Fruit fly (Drosophila melanogaster) whole organism, embryonic: ENCODE data around the gene CG11920.

Source experiments
- Abd-B ChIP-seq: fragments of 200-800 bp; sonication (Bioruptor generic); optimal IDR thresholded peaks from 2 replicates; lab custom pipeline; 2018; ENCODE audit warnings: missing biosample characterization, mild to moderate bottlenecking, missing genetic modification characterization, moderate library complexity
- Bteb2 ChIP-seq: fragments of 200-800 bp; sonication (Bioruptor generic); optimal IDR thresholded peaks from 2 replicates; lab custom pipeline; 2016; ENCODE audit warnings: missing biosample characterization, missing genetic modification characterization
- CG10274 ChIP-seq: fragments of 200-800 bp; sonication (Bioruptor generic); optimal IDR thresholded peaks from 3 replicates; lab custom pipeline; 2017; ENCODE audit warnings: missing biosample characterization, mild to moderate bottlenecking, missing genetic modification characterization
- CG10959 ChIP-seq: fragments of 200-800 bp; sonication (Bioruptor generic); IDR thresholded peaks from 2 replicates; pipeline ENCODE4 v1.3.6; 2022; ENCODE audit warnings: missing biosample characterization, missing genetic modification characterization
- CG12071 ChIP-seq: fragments of 200-800 bp; sonication (Bioruptor generic); optimal IDR thresholded peaks from 3 replicates; lab custom pipeline; 2018; ENCODE audit warnings: missing biosample characterization, mild to moderate bottlenecking, missing genetic modification characterization
- CG12744 ChIP-seq: fragments of 200-800 bp; sonication (Bioruptor generic); optimal IDR thresholded peaks from 2 replicates; lab custom pipeline; 2016; ENCODE audit warnings: missing biosample characterization, missing genetic modification characterization
- CG13624 ChIP-seq: fragments of 200-800 bp; sonication (Bioruptor generic); optimal IDR thresholded peaks from 2 replicates; lab custom pipeline; 2016; ENCODE audit warnings: missing biosample characterization, missing genetic modification characterization
- CG14965 ChIP-seq: fragments of 200-800 bp; sonication (Bioruptor generic); optimal IDR thresholded peaks from 2 replicates; lab custom pipeline; 2016; ENCODE audit warnings: missing biosample characterization, missing genetic modification characterization, borderline replicate concordance
- CG1529 ChIP-seq: fragments of 200-800 bp; sonication (Bioruptor generic); optimal IDR thresholded peaks from 3 replicates; lab custom pipeline; 2018; ENCODE audit warnings: missing biosample characterization, missing genetic modification characterization
- CG1603 ChIP-seq: fragments of 200-800 bp; sonication (Bioruptor generic); optimal IDR thresholded peaks from 2 replicates; lab custom pipeline; 2019; ENCODE audit warnings: missing biosample characterization, mild to moderate bottlenecking, missing genetic modification characterization, moderate library complexity
- CG16815 ChIP-seq: fragments of 200-800 bp; sonication (Bioruptor generic); optimal IDR thresholded peaks from 3 replicates; lab custom pipeline; 2017; ENCODE audit warnings: missing biosample characterization, mild to moderate bottlenecking, missing genetic modification characterization
- CG18011 ChIP-seq: fragments of 200-800 bp; sonication (Bioruptor generic); optimal IDR thresholded peaks from 2 replicates; lab custom pipeline; 2017; ENCODE audit warnings: missing biosample characterization, missing genetic modification characterization, mild to moderate bottlenecking, moderate library complexity, missing genotype
- CG1832 ChIP-seq: fragments of 200-800 bp; sonication (Bioruptor generic); optimal IDR thresholded peaks from 2 replicates; lab custom pipeline; 2017; ENCODE audit warnings: missing biosample characterization, mild to moderate bottlenecking, missing genetic modification characterization, inconsistent platforms
- CG2120 ChIP-seq: fragments of 200-800 bp; sonication (Bioruptor generic); optimal IDR thresholded peaks from 3 replicates; lab custom pipeline; 2016; ENCODE audit warnings: missing biosample characterization, missing genetic modification characterization
- CG30020 ChIP-seq: fragments of 200-800 bp; optimal IDR thresholded peaks from 2 replicates; lab custom pipeline; 2019; ENCODE audit warnings: missing biosample characterization, mild to moderate bottlenecking, missing genetic modification characterization, moderate library complexity
- CG3726 ChIP-seq: fragments of 200-800 bp; sonication (Bioruptor generic); IDR thresholded peaks from 3 replicates; pipeline ENCODE4, ENCODE4 v1.3.6; 2022; ENCODE audit warnings: missing biosample characterization, missing genetic modification characterization
- CG4328 ChIP-seq: fragments of 200-800 bp; sonication (Bioruptor generic); optimal IDR thresholded peaks from 3 replicates; lab custom pipeline; 2017; ENCODE audit warnings: missing biosample characterization, missing genetic modification reagents, missing genetic modification characterization
- CG4360 ChIP-seq: fragments of 200-800 bp; sonication (Bioruptor generic); IDR thresholded peaks from 2 replicates; pipeline ENCODE4 v1.3.6; 2022; ENCODE audit warnings: missing biosample characterization, missing genetic modification characterization
- CG4820 ChIP-seq: fragments of 200-800 bp; sonication (Bioruptor generic); optimal IDR thresholded peaks from 3 replicates; lab custom pipeline; 2016; ENCODE audit warnings: missing biosample characterization, missing genetic modification characterization
- CG4854 ChIP-seq: fragments of 200-800 bp; sonication (Bioruptor generic); optimal IDR thresholded peaks from 2 replicates; lab custom pipeline; 2016; ENCODE audit warnings: missing biosample characterization, missing genetic modification characterization, inconsistent platforms
- CG5245 ChIP-seq: fragments of 200-800 bp; sonication (Bioruptor generic); optimal IDR thresholded peaks from 3 replicates; lab custom pipeline; 2016; ENCODE audit warnings: missing biosample characterization, missing genetic modification characterization
- CG5953 ChIP-seq: fragments of 200-800 bp; sonication (Bioruptor generic); IDR thresholded peaks from 2 replicates; pipeline ENCODE4 v1.3.6; 2022; ENCODE audit warnings: missing biosample characterization, missing genetic modification characterization
- CG7928 ChIP-seq: fragments of 200-800 bp; sonication (Bioruptor generic); optimal IDR thresholded peaks from 2 replicates; lab custom pipeline; 2017; ENCODE audit warnings: missing biosample characterization, mild to moderate bottlenecking, missing genetic modification characterization
- CG8359 ChIP-seq: fragments of 200-800 bp; sonication (Bioruptor generic); optimal IDR thresholded peaks from 2 replicates; lab custom pipeline; 2017; ENCODE audit warnings: missing biosample characterization, mild to moderate bottlenecking, missing genetic modification characterization, borderline replicate concordance
- CG9932 ChIP-seq: fragments of 200-800 bp; sonication (Bioruptor generic); IDR thresholded peaks from 2 replicates; pipeline ENCODE4 v1.3.6; 2022; ENCODE audit warnings: missing biosample characterization, missing genetic modification characterization
- CrebB ChIP-seq: fragments of 200-800 bp; sonication (Bioruptor generic); optimal IDR thresholded peaks from 3 replicates; lab custom pipeline; 2018; ENCODE audit warnings: missing biosample characterization, mild to moderate bottlenecking, missing genetic modification characterization
- Dek ChIP-seq: fragments of 200-800 bp; sonication (Bioruptor generic); optimal IDR thresholded peaks from 3 replicates; lab custom pipeline; 2019; ENCODE audit warnings: missing biosample characterization, mild to moderate bottlenecking, missing genetic modification characterization, moderate library complexity
- ERR ChIP-seq: fragments of 200-800 bp; sonication (Bioruptor generic); optimal IDR thresholded peaks from 2 replicates; lab custom pipeline; 2016; ENCODE audit warnings: missing biosample characterization, missing genetic modification characterization
- Hr51 ChIP-seq, 2 experiments: fragments of 200-800 bp; sonication (Bioruptor generic); optimal IDR thresholded peaks; 2 replicates in 1 of 2; 3 replicates in 1 of 2; lab custom pipeline; 2016 to 2018; ENCODE audit warnings: missing biosample characterization in 2 of 2, missing genetic modification characterization in 2 of 2, mild to moderate bottlenecking in 1 of 2, moderate library complexity in 1 of 2
- Kr ChIP-seq: fragments of 200-800 bp; sonication (Bioruptor generic); optimal IDR thresholded peaks from 2 replicates; lab custom pipeline; 2017; ENCODE audit warnings: missing biosample characterization, mild to moderate bottlenecking, missing genetic modification characterization
- MTF-1 ChIP-seq: fragments of 200-800 bp; sonication (Bioruptor generic); optimal IDR thresholded peaks from 2 replicates; lab custom pipeline; 2018; ENCODE audit warnings: missing biosample characterization, mild to moderate bottlenecking, missing genetic modification characterization, borderline replicate concordance
- Max ChIP-seq: fragments of 200-800 bp; sonication (Bioruptor generic); optimal IDR thresholded peaks from 2 replicates; lab custom pipeline; 2016; ENCODE audit warnings: missing biosample characterization, mild to moderate bottlenecking, missing genetic modification characterization
- Nf-YC ChIP-seq: fragments of 200-800 bp; optimal IDR thresholded peaks from 3 replicates; lab custom pipeline; 2019; ENCODE audit warnings: missing biosample characterization, mild to moderate bottlenecking, missing genetic modification characterization, moderate library complexity
- Tbp ChIP-seq: fragments of >200 bp; optimal IDR thresholded peaks from 2 replicates; lab custom pipeline; 2018; ENCODE audit warnings: missing biosample characterization, missing genetic modification characterization
- Xrp1 ChIP-seq: fragments of 200-800 bp; sonication (Bioruptor generic); IDR thresholded peaks from 2 replicates; pipeline ENCODE4 v1.3.6; 2022; ENCODE audit warnings: missing biosample characterization, missing genetic modification characterization
- al ChIP-seq: fragments of 200-800 bp; sonication (Bioruptor generic); IDR thresholded peaks from 2 replicates; pipeline ENCODE4 v1.3.6; 2022; ENCODE audit warnings: missing biosample characterization, missing genetic modification characterization
- dm ChIP-seq: fragments of 200-800 bp; sonication (Bioruptor generic); optimal IDR thresholded peaks from 3 replicates; lab custom pipeline; 2016; ENCODE audit warnings: missing biosample characterization, missing genetic modification characterization
- gsb ChIP-seq: fragments of 200-800 bp; sonication (Bioruptor generic); IDR thresholded peaks from 2 replicates; pipeline ENCODE4 v1.3.6; 2022; ENCODE audit warnings: missing biosample characterization, missing genetic modification characterization
- gsb-n ChIP-seq: fragments of 200-800 bp; sonication (Bioruptor generic); optimal IDR thresholded peaks from 3 replicates; lab custom pipeline; 2018; ENCODE audit warnings: missing biosample characterization, mild to moderate bottlenecking, missing genetic modification characterization
- hkb ChIP-seq, 2 experiments: fragments of 200-800 bp in 1 of 2; fragments of >200 bp in 1 of 2; sonication (Bioruptor generic) in 1 of 2; IDR thresholded peaks in 1 of 2; optimal IDR thresholded peaks in 1 of 2; 2 replicates each; pipeline versions ENCODE4 v1.3.6 to Lab custom; 2017 to 2022; ENCODE audit warnings: missing biosample characterization in 1 of 2, missing genetic modification characterization in 1 of 2
- knrl ChIP-seq: fragments of 200-800 bp; sonication (Bioruptor generic); IDR thresholded peaks from 3 replicates; pipeline ENCODE4 v1.3.6; 2022; ENCODE audit warnings: missing biosample characterization, missing genetic modification characterization; ENCODE audit not compliant: partially characterized antibody
- lab ChIP-seq: fragments of 200-800 bp; sonication (Bioruptor generic); optimal IDR thresholded peaks from 3 replicates; lab custom pipeline; 2017; ENCODE audit warnings: missing biosample characterization, missing genetic modification characterization, mild to moderate bottlenecking, moderate library complexity, missing genetic modification reagents
- mirr ChIP-seq: fragments of 200-800 bp; sonication (Bioruptor generic); optimal IDR thresholded peaks from 3 replicates; lab custom pipeline; 2018; ENCODE audit warnings: missing biosample characterization, mild to moderate bottlenecking, missing genetic modification characterization
- phol ChIP-seq: fragments of 200-800 bp; sonication (Bioruptor generic); optimal IDR thresholded peaks from 3 replicates; lab custom pipeline; 2018; ENCODE audit warnings: missing biosample characterization, mild to moderate bottlenecking, missing genetic modification characterization, moderate library complexity
- pum ChIP-seq: fragments of 200-800 bp; sonication (Bioruptor generic); optimal IDR thresholded peaks from 2 replicates; lab custom pipeline; 2016; ENCODE audit warnings: missing biosample characterization, missing genetic modification characterization
- sob ChIP-seq: fragments of 200-800 bp; sonication (Bioruptor generic); IDR thresholded peaks from 2 replicates; pipeline ENCODE4 v1.3.6; 2022; ENCODE audit warnings: missing biosample characterization, missing genetic modification characterization
- sr ChIP-seq: fragments of 200-800 bp; sonication (Bioruptor generic); IDR thresholded peaks from 3 replicates; pipeline ENCODE4 v1.3.6; 2022; ENCODE audit warnings: missing biosample characterization, missing genetic modification characterization
- tll ChIP-seq, 2 experiments: fragments of 200-800 bp in 1 of 2; fragments of >200 bp in 1 of 2; sonication (Bioruptor generic) in 1 of 2; optimal IDR thresholded peaks; 2 replicates each; lab custom pipeline; 2017 to 2019; ENCODE audit warnings: missing biosample characterization in 2 of 2, missing genetic modification characterization in 2 of 2, mild to moderate bottlenecking in 1 of 2, moderate library complexity in 1 of 2
- twi ChIP-seq: fragments of 200-800 bp; optimal IDR thresholded peaks from 2 replicates; lab custom pipeline; 2019; ENCODE audit warnings: missing biosample characterization, mild to moderate bottlenecking, missing genetic modification characterization, moderate library complexity
- wdn ChIP-seq: fragments of 200-800 bp; sonication (Bioruptor generic); IDR thresholded peaks from 2 replicates; pipeline ENCODE4 v1.3.6; 2022; ENCODE audit warnings: missing biosample characterization, missing genetic modification characterization
- yki ChIP-seq: fragments of >200 bp; optimal IDR thresholded peaks from 3 replicates; lab custom pipeline; 2018

The CG11920 gene

DNA sequence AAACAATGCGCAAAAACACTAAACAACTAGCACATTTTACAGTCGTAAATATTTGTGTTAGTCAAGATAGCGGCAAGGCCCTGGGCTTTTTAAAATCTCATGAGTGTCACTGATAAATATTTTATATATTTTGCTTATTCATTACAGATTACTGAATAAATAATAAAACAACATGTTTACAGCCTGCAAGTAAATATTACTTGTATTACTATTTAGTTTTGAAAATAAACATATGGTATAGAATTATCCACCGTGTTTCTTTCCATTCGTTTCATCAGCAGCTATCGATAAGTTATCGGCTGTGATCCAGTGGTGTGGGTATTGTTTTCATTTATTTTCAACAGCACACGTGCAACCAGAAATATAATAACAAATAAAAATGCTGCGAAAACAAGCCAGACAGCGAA, at the start of gene CG11920, which contains the start of gene shams (continued):
- TF ChIP-seq lab (GFP tag; lab: Kevin White, UChicago): no peak
- TF ChIP-seq twi (tag; lab: Kevin White, UChicago): peak; percentile 45
- no peak for TF ChIP-seq Abd-B (GFP tag; lab: Kevin White, UChicago)
- no peak for TF ChIP-seq sr (GFP tag; lab: Robert Waterston, UW)
- no peak for TF ChIP-seq Xrp1 (GFP tag; lab: Robert Waterston, UW)
- TF ChIP-seq Nf-YC: peak; percentile 42
- TF ChIP-seq Tbp (GFP tag; lab: Kevin White, UChicago): no peak
- TF ChIP-seq CG16815 (GFP tag; lab: Kevin White, UChicago): no peak
- TF ChIP-seq CG7928 (GFP tag; lab: Kevin White, UChicago): no peak
- TF ChIP-seq CG9932: no peak
- no peak for TF ChIP-seq CG1832
- TF ChIP-seq al (GFP tag; lab: Robert Waterston, UW): no peak
- no peak for TF ChIP-seq CG4360 (GFP tag; lab: Robert Waterston, UW)
- TF ChIP-seq hkb (optimal IDR thresholded peaks at IDR 0.05; lab: Kevin White, UChicago): no peak
- TF ChIP-seq hkb (GFP tag; IDR thresholded peaks at IDR 0.05; lab: Robert Waterston, UW): no peak
- no peak for TF ChIP-seq yki (lab: Kevin White, UChicago)
- TF ChIP-seq pum: no peak
- TF ChIP-seq CG4854: no peak
- no peak for TF ChIP-seq CrebB
- TF ChIP-seq CG5245: no peak
- TF ChIP-seq CG1529: no peak
- TF ChIP-seq CG10274 (GFP tag; lab: Kevin White, UChicago): no peak
- no peak for TF ChIP-seq CG12744 (GFP tag; lab: Kevin White, UChicago)
- TF ChIP-seq MTF-1: no peak
- TF ChIP-seq CG30020 (tag; lab: Kevin White, UChicago): peak; percentile 97
- TF ChIP-seq CG4820 (GFP tag; lab: Kevin White, UChicago): no peak
- TF ChIP-seq sob (GFP tag; lab: Robert Waterston, UW): no peak
- no peak for TF ChIP-seq mirr (GFP tag; lab: Kevin White, UChicago)
- TF ChIP-seq CG8359: no peak
- no peak for TF ChIP-seq tll (GFP tag; optimal IDR thresholded peaks at IDR 0.05; lab: Kevin White, UChicago)
- TF ChIP-seq CG12071 (GFP tag; lab: Kevin White, UChicago): no peak
- TF ChIP-seq dm (GFP tag; lab: Kevin White, UChicago): peak; percentile 80
- TF ChIP-seq CG3726: no peak
- TF ChIP-seq CG2120 (GFP tag; lab: Kevin White, UChicago): peak; percentile 27
- TF ChIP-seq Dek (tag; lab: Kevin White, UChicago): no peak
- peak; percentile 68 for TF ChIP-seq Max (GFP tag; lab: Kevin White, UChicago)
- no peak for TF ChIP-seq CG13624 (GFP tag; lab: Kevin White, UChicago)
- peak; percentile 10 for TF ChIP-seq phol (tag; lab: Kevin White, UChicago)
- TF ChIP-seq Hr51 (GFP tag; optimal IDR thresholded peaks at IDR 0.05; lab: Kevin White, UChicago): no peak
- no peak for TF ChIP-seq CG14965
- TF ChIP-seq Kr: no peak
- TF ChIP-seq Bteb2: no peak
- peak; percentile 98 for TF ChIP-seq CG1603 (tag; lab: Kevin White, UChicago)
- TF ChIP-seq knrl (GFP tag; lab: Robert Waterston, UW): no peak; the same call in 2 of the 3 replicates
- no peak for TF ChIP-seq gsb (GFP tag; lab: Robert Waterston, UW)
- no peak for TF ChIP-seq CG4328 (GFP tag; lab: Kevin White, UChicago)
- no peak for TF ChIP-seq CG5953
- no peak for TF ChIP-seq wdn (GFP tag; lab: Robert Waterston, UW)
- no peak for TF ChIP-seq CG18011 (GFP tag; lab: Kevin White, UChicago)
- TF ChIP-seq CG10959 (GFP tag; lab: Robert Waterston, UW): no peak
- peak; percentile 40 for TF ChIP-seq gsb-n
- TF ChIP-seq ERR (GFP tag; lab: Kevin White, UChicago): no peak
